Worm (Caenorhabditis elegans): Measurements from ENCODE around the gene nasp-1.

Gene nasp-1

DNA sequence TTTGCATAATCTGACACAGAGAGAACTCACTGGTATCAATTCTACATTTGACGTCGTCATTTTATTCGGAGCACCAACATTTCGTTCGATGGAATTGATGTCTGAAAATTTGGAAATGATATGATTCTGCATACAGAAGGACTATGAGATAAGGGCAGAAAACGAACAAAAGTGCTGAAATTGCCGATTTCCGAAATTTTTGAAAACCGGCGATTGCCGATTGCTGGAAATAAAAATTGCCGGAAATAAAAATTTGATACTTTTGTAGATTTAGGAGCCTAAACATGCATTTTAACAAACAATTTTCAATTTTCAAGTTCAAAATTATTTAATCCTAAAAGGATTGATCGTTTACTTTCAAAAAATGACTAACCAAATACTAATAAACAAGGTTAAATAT is 17.1 kb upstream of the nasp-1 start, which contains the start of gene unc-53:
Gene unc-53, minus strand, starts transcription at position 101 of the 400 bp plus-strand sequence.
- no peak for TF ChIP-seq hlh-1 (tag; optimal IDR thresholded peaks at IDR 0.05)
- no peak for TF ChIP-seq tbx-8 (GFP tag; optimal IDR thresholded peaks at IDR 0.05)
- TF ChIP-seq zip-8 (tag; optimal IDR thresholded peaks at IDR 0.05): no peak
- TF ChIP-seq unc-62 (GFP tag; optimal IDR thresholded peaks at IDR 0.05): no peak
- TF ChIP-seq elt-3 (tag; optimal IDR thresholded peaks at IDR 0.05): no peak
- no peak for TF ChIP-seq ces-1 (GFP tag; optimal IDR thresholded peaks at IDR 0.05)
- TF ChIP-seq mls-2 (tag; optimal IDR thresholded peaks at IDR 0.05): no peak
- TF ChIP-seq mab-5 (tag; optimal IDR thresholded peaks at IDR 0.05): no peak

DNA sequence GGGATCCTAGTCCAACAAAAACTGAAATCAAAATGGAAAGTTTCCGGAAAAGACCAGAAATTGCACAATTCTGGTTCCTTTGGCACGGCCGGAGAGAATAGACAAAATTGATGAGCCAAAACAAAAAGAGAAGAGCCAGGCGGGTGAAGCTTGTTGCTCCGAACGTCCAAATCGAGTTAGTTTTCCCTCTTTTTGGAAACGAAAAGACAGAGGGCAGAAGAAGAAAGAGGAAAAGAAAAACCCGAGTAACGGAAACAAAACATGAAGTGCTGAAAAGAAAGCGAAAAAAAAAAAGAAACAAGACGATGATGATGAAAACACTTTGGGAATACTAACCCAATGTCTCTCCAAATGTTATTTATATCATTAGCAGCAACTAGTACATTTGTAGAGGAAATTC is 14.8 kb upstream of the nasp-1 start:
- TF ChIP-seq ceh-43 (GFP tag; optimal IDR thresholded peaks at IDR 0.05) (no peak), ces-1 (GFP tag; optimal IDR thresholded peaks at IDR 0.05) (peak; percentile 87)

DNA sequence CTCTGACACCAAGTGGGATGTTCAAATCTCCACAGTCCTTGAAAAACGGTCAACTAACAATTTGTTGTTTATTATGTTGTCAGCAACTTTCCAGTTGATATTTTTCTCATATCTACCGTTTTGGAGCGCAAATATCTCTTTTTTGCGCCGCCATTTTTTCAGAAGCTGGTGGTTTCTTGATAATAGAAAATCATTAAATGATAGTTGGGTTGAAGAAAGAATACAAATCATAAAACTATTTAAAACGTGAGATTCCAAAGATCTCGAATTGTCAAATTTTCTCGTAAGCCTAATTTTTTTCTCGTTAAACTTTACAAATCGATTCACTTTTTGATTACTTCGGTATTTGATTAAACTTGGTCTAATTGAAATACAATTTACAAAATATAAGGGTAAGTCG is 14.0 kb upstream of the nasp-1 start, which contains the start of gene rpl-42:
Gene rpl-42, plus strand, starts transcription at position 301 of the 400 bp plus-strand sequence.
- TF ChIP-seq pha-4 (tag; optimal IDR thresholded peaks at IDR 0.05): no peak
- TF ChIP-seq cnd-1 (tag; optimal IDR thresholded peaks at IDR 0.05): no peak
- no peak for TF ChIP-seq blmp-1 (tag; optimal IDR thresholded peaks at IDR 0.05)
- no peak for TF ChIP-seq unc-39 (tag; optimal IDR thresholded peaks at IDR 0.05)
- no peak for TF ChIP-seq nhr-76 (tag; optimal IDR thresholded peaks at IDR 0.05)
- TF ChIP-seq zip-8 (tag; optimal IDR thresholded peaks at IDR 0.05): no peak
- no peak for TF ChIP-seq nhr-237 (tag; optimal IDR thresholded peaks at IDR 0.05)
- no peak for TF ChIP-seq snpc-4 (tag; optimal IDR thresholded peaks at IDR 0.05)
- no peak for TF ChIP-seq tbx-8 (GFP tag; optimal IDR thresholded peaks at IDR 0.05)
- TF ChIP-seq mab-5 (tag; optimal IDR thresholded peaks at IDR 0.05): no peak

DNA sequence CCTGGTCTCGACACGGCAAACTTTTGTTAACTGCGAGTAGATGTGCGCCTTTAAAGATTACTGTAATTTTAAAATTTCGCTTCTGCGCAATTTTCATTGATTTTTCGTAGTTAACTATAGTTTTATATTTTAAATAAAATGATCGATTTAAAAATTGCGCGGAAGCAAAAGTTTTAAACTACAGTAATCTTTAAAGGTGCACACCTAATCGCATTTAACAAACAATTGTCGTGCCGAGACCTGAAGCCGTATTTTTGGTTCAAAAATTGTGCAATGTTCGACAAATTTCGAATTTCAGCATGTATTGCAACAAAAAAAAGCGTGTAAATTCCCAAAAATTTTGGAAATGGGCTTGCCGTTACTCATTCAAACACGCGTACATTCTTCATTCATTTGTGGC is 12.0 kb upstream of the nasp-1 start:
- TF ChIP-seq flh-1 (GFP tag; optimal IDR thresholded peaks at IDR 0.05) (no peak), nhr-76 (tag; optimal IDR thresholded peaks at IDR 0.05) (no peak), zip-8 (tag; optimal IDR thresholded peaks at IDR 0.05) (no peak), ces-1 (GFP tag; optimal IDR thresholded peaks at IDR 0.05) (no peak), blmp-1 (tag; optimal IDR thresholded peaks at IDR 0.05) (no peak)

DNA sequence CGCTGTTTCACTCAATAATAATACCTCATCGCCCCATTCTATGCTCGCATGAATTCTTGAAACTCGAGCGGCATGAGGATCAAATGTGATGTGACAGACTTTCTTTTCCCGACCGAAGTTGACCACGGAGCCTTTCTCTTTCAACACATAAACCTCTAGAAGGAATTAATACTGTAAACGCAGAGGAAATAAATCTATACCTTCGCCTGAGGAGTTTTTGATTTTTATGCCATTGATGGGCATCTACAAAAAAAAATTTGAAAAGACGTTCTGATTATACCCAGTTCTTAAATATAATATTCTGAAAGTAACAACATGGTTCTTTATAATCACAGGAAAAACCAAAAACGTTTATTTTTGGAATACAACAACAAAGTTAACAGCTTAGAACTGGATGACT is 10.2 kb upstream of the nasp-1 start, which contains the start of gene nbs-1:
Gene nbs-1, minus strand, starts transcription at position 246 of the 400 bp plus-strand sequence.
- TF ChIP-seq nhr-76 (tag; optimal IDR thresholded peaks at IDR 0.05): no peak
- no peak for TF ChIP-seq lin-32 (GFP tag; optimal IDR thresholded peaks at IDR 0.05)
- no peak for TF ChIP-seq bed-3 (GFP tag; optimal IDR thresholded peaks at IDR 0.05)
- TF ChIP-seq unc-120 (tag; optimal IDR thresholded peaks at IDR 0.05; ENCODE audit: poor library complexity, severe bottlenecking): no peak
- no peak for TF ChIP-seq drap-1 (GFP tag; optimal IDR thresholded peaks at IDR 0.05)
- TF ChIP-seq nhr-28 (tag; optimal IDR thresholded peaks at IDR 0.05): no peak
- TF ChIP-seq lin-13 (tag; optimal IDR thresholded peaks at IDR 0.05): no peak
- TF ChIP-seq M03D4.4 (tag; optimal IDR thresholded peaks at IDR 0.05): no peak
- no peak for TF ChIP-seq elt-3 (tag; optimal IDR thresholded peaks at IDR 0.05)
- TF ChIP-seq ztf-11 (tag; optimal IDR thresholded peaks at IDR 0.05): no peak
- TF ChIP-seq mab-5 (tag; optimal IDR thresholded peaks at IDR 0.05): no peak
- no peak for TF ChIP-seq sptf-1 (tag; optimal IDR thresholded peaks at IDR 0.05)
- no peak for TF ChIP-seq unc-39 (tag; optimal IDR thresholded peaks at IDR 0.05)

DNA sequence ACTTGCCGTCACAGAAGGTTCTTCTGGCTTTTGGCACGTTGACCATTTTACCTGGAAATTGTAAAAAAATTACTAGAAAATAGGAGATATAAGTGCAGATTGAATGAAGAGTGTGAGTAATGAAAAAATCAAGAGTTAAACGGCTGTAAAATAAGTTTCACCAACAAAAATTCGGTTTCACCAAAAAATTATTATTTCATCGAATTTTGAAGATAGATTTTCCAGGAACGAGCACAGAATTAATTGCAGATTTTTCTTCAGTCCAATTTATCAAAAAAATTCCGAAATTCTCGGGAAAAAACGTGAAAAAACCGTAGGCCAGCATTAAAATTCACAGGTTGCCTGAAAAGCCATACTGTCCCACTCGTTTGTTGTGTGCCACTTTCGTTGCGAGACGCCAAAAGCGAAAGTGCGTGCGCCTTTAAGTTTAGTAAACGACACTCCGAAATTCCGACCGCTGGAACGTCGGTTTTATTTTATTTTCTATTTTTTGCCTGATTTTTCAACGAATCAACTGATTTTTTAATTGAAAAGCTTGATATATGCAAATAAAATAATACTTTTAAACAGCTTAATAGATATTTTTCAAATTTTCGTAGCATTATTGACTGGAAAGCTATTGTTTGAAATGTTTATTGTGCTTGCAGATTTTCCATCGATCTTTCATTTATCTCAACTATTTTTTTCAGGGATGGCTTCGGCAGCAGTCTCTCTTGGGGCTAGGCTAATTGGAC is 9.1 kb upstream of the nasp-1 start, which contains the start of the genes rpl-36.A and nuo-1:
Gene rpl-36.A, minus strand, starts transcription at position 51 of the 734 bp plus-strand sequence.
Gene nuo-1, plus strand, starts transcription at position 684 of the 734 bp plus-strand sequence.
- TF ChIP-seq ceh-83 (GFP tag; optimal IDR thresholded peaks at IDR 0.05) (no peak), drap-1 (GFP tag; optimal IDR thresholded peaks at IDR 0.05) (peak; percentile 4), zip-8 (tag; optimal IDR thresholded peaks at IDR 0.05) (no peak), lsy-2 (tag; optimal IDR thresholded peaks at IDR 0.05) (peak; percentile 98), lin-13 (tag; optimal IDR thresholded peaks at IDR 0.05) (peak; percentile 76), pha-4 (tag; optimal IDR thresholded peaks at IDR 0.05) (peak; percentile 73), M03D4.4 (tag; optimal IDR thresholded peaks at IDR 0.05) (no peak), elt-3 (tag; optimal IDR thresholded peaks at IDR 0.05) (no peak), ceh-39 (tag; optimal IDR thresholded peaks at IDR 0.05) (peak; percentile 44), mab-5 (tag; optimal IDR thresholded peaks at IDR 0.05) (no peak), nhr-2 (tag; optimal IDR thresholded peaks at IDR 0.05) (no peak), mep-1 (tag; optimal IDR thresholded peaks at IDR 0.05) (peak; percentile 93), ceh-43 (GFP tag; optimal IDR thresholded peaks at IDR 0.05) (no peak), ces-1 (GFP tag; optimal IDR thresholded peaks at IDR 0.05) (peak; percentile 53), unc-39 (tag; optimal IDR thresholded peaks at IDR 0.05) (no peak), unc-62 (GFP tag; optimal IDR thresholded peaks at IDR 0.05) (peak; percentile 34), nhr-76 (tag; optimal IDR thresholded peaks at IDR 0.05) (no peak), sptf-1 (tag; optimal IDR thresholded peaks at IDR 0.05) (peak; percentile 50), nhr-237 (tag; optimal IDR thresholded peaks at IDR 0.05) (peak; percentile 94), nhr-12 (tag; optimal IDR thresholded peaks at IDR 0.05) (no peak), mls-2 (tag; optimal IDR thresholded peaks at IDR 0.05) (no peak), unc-120 (tag; optimal IDR thresholded peaks at IDR 0.05; ENCODE audit: poor library complexity, severe bottlenecking) (peak; percentile 80), nhr-28 (tag; optimal IDR thresholded peaks at IDR 0.05) (no peak), snpc-4 (tag; optimal IDR thresholded peaks at IDR 0.05) (no peak), tbx-8 (GFP tag; optimal IDR thresholded peaks at IDR 0.05) (no peak), ham-2 (GFP tag; optimal IDR thresholded peaks at IDR 0.05) (peak; percentile 1), flh-1 (GFP tag; optimal IDR thresholded peaks at IDR 0.05) (no peak), cnd-1 (tag; optimal IDR thresholded peaks at IDR 0.05) (no peak), blmp-1 (tag; optimal IDR thresholded peaks at IDR 0.05) (peak; percentile 89), hlh-1 (tag; optimal IDR thresholded peaks at IDR 0.05) (peak; percentile 55), ztf-11 (tag; optimal IDR thresholded peaks at IDR 0.05) (no peak), sem-2 (GFP tag; optimal IDR thresholded peaks at IDR 0.05) (no peak), bed-3 (GFP tag; optimal IDR thresholded peaks at IDR 0.05) (no peak), lin-32 (GFP tag; optimal IDR thresholded peaks at IDR 0.05) (no peak)
